Worm (Caenorhabditis elegans): ENCODE data around the gene sdz-8.
A peak's percentile ranks its signal among the peaks of the same experiment; 100 is the strongest.

Gene sdz-8

ce11 chrV:11534495-11535189 lies 18.7 kb upstream of the sdz-8 start:
- TF ChIP-seq hlh-1 (tag; optimal IDR thresholded peaks at IDR 0.05): peak; percentile 97
- no peak for TF ChIP-seq nhr-76 (tag; optimal IDR thresholded peaks at IDR 0.05)
- TF ChIP-seq blmp-1 (tag; optimal IDR thresholded peaks at IDR 0.05): peak; percentile 41
- TF ChIP-seq unc-120 (tag; optimal IDR thresholded peaks at IDR 0.05; ENCODE audit: poor library complexity, severe bottlenecking): peak; percentile 11

ce11 chrV:11533365-11533949 lies 17.5 kb upstream of the sdz-8 start:
- TF ChIP-seq sem-2 (GFP tag; optimal IDR thresholded peaks at IDR 0.05): no peak
- no peak for TF ChIP-seq hlh-1 (tag; optimal IDR thresholded peaks at IDR 0.05)
- no peak for TF ChIP-seq unc-62 (GFP tag; optimal IDR thresholded peaks at IDR 0.05)
- no peak for TF ChIP-seq ces-1 (GFP tag; optimal IDR thresholded peaks at IDR 0.05)
- TF ChIP-seq mls-2 (tag; optimal IDR thresholded peaks at IDR 0.05): no peak
- TF ChIP-seq elt-1 (tag; optimal IDR thresholded peaks at IDR 0.05; ENCODE audit: borderline replicate concordance, insufficient read depth): no peak
- no peak for TF ChIP-seq snpc-4 (tag; optimal IDR thresholded peaks at IDR 0.05)
- TF ChIP-seq ham-2 (GFP tag; optimal IDR thresholded peaks at IDR 0.05): no peak
- TF ChIP-seq ceh-83 (GFP tag; optimal IDR thresholded peaks at IDR 0.05): no peak
- TF ChIP-seq sptf-1 (tag; optimal IDR thresholded peaks at IDR 0.05): no peak
- no peak for TF ChIP-seq zip-8 (tag; optimal IDR thresholded peaks at IDR 0.05)
- no peak for TF ChIP-seq unc-39 (tag; optimal IDR thresholded peaks at IDR 0.05)
- TF ChIP-seq nhr-12 (tag; optimal IDR thresholded peaks at IDR 0.05): no peak
- TF ChIP-seq nhr-2 (tag; optimal IDR thresholded peaks at IDR 0.05): no peak
- no peak for TF ChIP-seq nhr-76 (tag; optimal IDR thresholded peaks at IDR 0.05)
- TF ChIP-seq lin-32 (GFP tag; optimal IDR thresholded peaks at IDR 0.05): no peak
- no peak for TF ChIP-seq mab-5 (tag; optimal IDR thresholded peaks at IDR 0.05)
- no peak for TF ChIP-seq mep-1 (tag; optimal IDR thresholded peaks at IDR 0.05)
- no peak for TF ChIP-seq tbx-8 (GFP tag; optimal IDR thresholded peaks at IDR 0.05)

- TF ChIP-seq ztf-11 (tag; optimal IDR thresholded peaks at IDR 0.05): no peak
- TF ChIP-seq nhr-28 (tag; optimal IDR thresholded peaks at IDR 0.05): no peak
- peak; percentile 11 for TF ChIP-seq elt-3 (tag; optimal IDR thresholded peaks at IDR 0.05)
- no peak for TF ChIP-seq snpc-4 (tag; optimal IDR thresholded peaks at IDR 0.05)
- TF ChIP-seq sptf-1 (tag; optimal IDR thresholded peaks at IDR 0.05): peak; percentile 14
- no peak for TF ChIP-seq elt-1 (tag; optimal IDR thresholded peaks at IDR 0.05; ENCODE audit: borderline replicate concordance, insufficient read depth)
- peak; percentile 30 for TF ChIP-seq zip-8 (tag; optimal IDR thresholded peaks at IDR 0.05)
- TF ChIP-seq bed-3 (GFP tag; optimal IDR thresholded peaks at IDR 0.05): no peak
- TF ChIP-seq lin-13 (tag; optimal IDR thresholded peaks at IDR 0.05): no peak
- TF ChIP-seq ces-1 (GFP tag; optimal IDR thresholded peaks at IDR 0.05): no peak
- no peak for TF ChIP-seq ceh-43 (GFP tag; optimal IDR thresholded peaks at IDR 0.05)
- TF ChIP-seq mls-2 (tag; optimal IDR thresholded peaks at IDR 0.05): no peak
- TF ChIP-seq drap-1 (GFP tag; optimal IDR thresholded peaks at IDR 0.05): no peak
- no peak for TF ChIP-seq cnd-1 (tag; optimal IDR thresholded peaks at IDR 0.05)
- TF ChIP-seq mep-1 (tag; optimal IDR thresholded peaks at IDR 0.05): no peak
- TF ChIP-seq M03D4.4 (tag; optimal IDR thresholded peaks at IDR 0.05): no peak
- no peak for TF ChIP-seq ceh-83 (GFP tag; optimal IDR thresholded peaks at IDR 0.05)
- TF ChIP-seq blmp-1 (tag; optimal IDR thresholded peaks at IDR 0.05): peak; percentile 96
- TF ChIP-seq mab-5 (tag; optimal IDR thresholded peaks at IDR 0.05): no peak
- no peak for TF ChIP-seq nhr-237 (tag; optimal IDR thresholded peaks at IDR 0.05)
- no peak for TF ChIP-seq sem-2 (GFP tag; optimal IDR thresholded peaks at IDR 0.05)
- TF ChIP-seq unc-120 (tag; optimal IDR thresholded peaks at IDR 0.05; ENCODE audit: poor library complexity, severe bottlenecking): no peak
- TF ChIP-seq unc-39 (tag; optimal IDR thresholded peaks at IDR 0.05): no peak
- no peak for TF ChIP-seq lin-32 (GFP tag; optimal IDR thresholded peaks at IDR 0.05)
- no peak for TF ChIP-seq unc-62 (GFP tag; optimal IDR thresholded peaks at IDR 0.05)
- TF ChIP-seq ham-2 (GFP tag; optimal IDR thresholded peaks at IDR 0.05): peak; percentile 30
- TF ChIP-seq tbx-8 (GFP tag; optimal IDR thresholded peaks at IDR 0.05): no peak
- no peak for TF ChIP-seq flh-1 (GFP tag; optimal IDR thresholded peaks at IDR 0.05)
- TF ChIP-seq hlh-1 (tag; optimal IDR thresholded peaks at IDR 0.05): no peak
- TF ChIP-seq nhr-12 (tag; optimal IDR thresholded peaks at IDR 0.05): no peak
- no peak for TF ChIP-seq ceh-39 (tag; optimal IDR thresholded peaks at IDR 0.05)
These were observed 17.0 kb upstream of the sdz-8 start for ce11 chrV:11532964-11533363.

DNA sequence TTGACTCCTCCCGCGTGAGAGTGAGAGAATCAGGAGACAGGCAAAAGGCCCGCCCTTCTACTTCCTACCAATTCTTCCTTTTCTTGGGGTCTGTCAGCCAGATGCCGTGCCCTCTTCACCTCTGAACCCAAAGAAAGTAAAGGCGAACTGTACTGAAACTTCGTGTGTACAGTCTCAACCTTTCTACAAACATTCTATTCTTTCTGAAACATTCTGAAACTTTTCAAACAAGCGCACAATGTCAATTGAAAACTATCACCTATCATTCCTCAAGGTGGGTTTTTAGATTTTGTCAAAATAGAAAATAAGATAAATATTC lies 16.5 kb upstream of the sdz-8 start:
- TF ChIP-seq cnd-1 (tag; optimal IDR thresholded peaks at IDR 0.05) (no peak), unc-120 (tag; optimal IDR thresholded peaks at IDR 0.05; ENCODE audit: poor library complexity, severe bottlenecking) (no peak), nhr-12 (tag; optimal IDR thresholded peaks at IDR 0.05) (no peak)
